Worm (Caenorhabditis elegans) whole organism, late embryonic: ENCODE measurements around the gene F44F4.15.

ENCODE experiments used
- C08G9.2 ChIP-seq: sonication (generic microtip); optimal IDR thresholded peaks from 2 replicates; lab custom pipeline; 2016; ENCODE audit warnings: mild to moderate bottlenecking, missing genetic modification characterization, moderate library complexity, missing compliant biosample characterization
- ama-1 ChIP-seq: fragments of 150-350 bp; optimal IDR thresholded peaks from 2 replicates; lab custom pipeline; 2014
- hlh-15 ChIP-seq: sonication (generic microtip); optimal IDR thresholded peaks from 2 replicates; lab custom pipeline; 2016; ENCODE audit warnings: missing genetic modification characterization, missing compliant biosample characterization
- lin-11 ChIP-seq: fragments of 200-800 bp; sonication (Bioruptor generic); optimal IDR thresholded peaks from 2 replicates; lab custom pipeline; 2018; ENCODE audit warnings: mild to moderate bottlenecking, missing genetic modification characterization, missing compliant biosample characterization
- madf-2 ChIP-seq: sonication (generic microtip); optimal IDR thresholded peaks from 2 replicates; lab custom pipeline; 2017; ENCODE audit warnings: missing genetic modification characterization, missing compliant biosample characterization
- nfya-1 ChIP-seq: sonication (generic microtip); optimal IDR thresholded peaks from 2 replicates; lab custom pipeline; 2017; ENCODE audit warnings: missing genetic modification characterization, mild to moderate bottlenecking, missing compliant biosample characterization, antibody characterized with exemption, moderate library complexity
- nhr-232 ChIP-seq: sonication (generic microtip); optimal IDR thresholded peaks from 2 replicates; lab custom pipeline; 2016; ENCODE audit warnings: missing genetic modification characterization, missing compliant biosample characterization
- pha-4 ChIP-seq: fragments of 150-350 bp; optimal IDR thresholded peaks from 2 replicates; lab custom pipeline; 2018; ENCODE audit warnings: missing biosample characterization, missing genetic modification reagents, missing genetic modification characterization
- pros-1 ChIP-seq: fragments of 150-350 bp; optimal IDR thresholded peaks from 2 replicates; lab custom pipeline; 2014; ENCODE audit warnings: missing biosample characterization, missing genetic modification reagents, missing genetic modification characterization
- sox-2 ChIP-seq: fragments of 200-800 bp; sonication (Bioruptor generic); IDR thresholded peaks from 2 replicates; pipeline ENCODE4 v1.3.6; 2022; ENCODE audit warnings: missing genetic modification reagents, missing genetic modification characterization, missing compliant biosample characterization
- tbx-2 ChIP-seq: sonication (generic microtip); optimal IDR thresholded peaks from 2 replicates; lab custom pipeline; 2016; ENCODE audit warnings: missing genetic modification characterization, missing compliant biosample characterization
- ztf-16 ChIP-seq: sonication (generic microtip); optimal IDR thresholded peaks from 2 replicates; lab custom pipeline; 2017; ENCODE audit warnings: missing genetic modification characterization, missing compliant biosample characterization

DNA sequence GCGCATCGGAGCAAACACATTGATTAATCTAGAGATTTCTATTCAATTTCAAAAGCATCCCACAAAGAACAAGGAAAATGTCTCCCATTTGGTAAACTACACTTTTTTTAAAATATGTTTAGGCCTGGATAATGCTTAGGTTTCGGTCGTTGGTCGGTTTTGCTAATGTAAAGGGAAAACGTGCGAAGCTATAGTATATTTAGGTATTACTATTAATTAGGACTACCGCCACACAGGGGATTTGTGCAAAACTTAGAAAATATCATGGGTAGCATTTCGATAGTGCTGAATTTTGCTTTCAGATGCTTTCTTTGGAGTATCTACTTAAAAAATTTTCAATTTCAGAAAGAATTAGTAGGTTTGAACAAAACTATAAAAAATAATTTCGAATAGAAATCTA lies 1.5 kb upstream of the F44F4.15 start:
- TF ChIP-seq ama-1 (lab: Kevin White, UChicago) = no peak
- no peak for TF ChIP-seq pha-4 (tag; lab: Kevin White, UChicago)
- TF ChIP-seq madf-2 = no peak
- TF ChIP-seq tbx-2 (tag; lab: Kevin White, UChicago) = no peak
- TF ChIP-seq hlh-15 (tag; lab: Kevin White, UChicago) = no peak
- no peak for TF ChIP-seq lin-11
- no peak for TF ChIP-seq nhr-232 (tag; lab: Kevin White, UChicago)
- TF ChIP-seq nfya-1 = no peak
- no peak for TF ChIP-seq pros-1 (tag; lab: Kevin White, UChicago)
- no peak for TF ChIP-seq C08G9.2 (tag; lab: Kevin White, UChicago)
- no peak for TF ChIP-seq ztf-16 (tag; lab: Kevin White, UChicago)
- no peak for TF ChIP-seq sox-2 (GFP tag; lab: Robert Waterston, UW)
